Fruit fly (Drosophila melanogaster) whole organism, embryonic: ENCODE data around the gene Rbm13.
A peak's percentile ranks its signal among the peaks of the same experiment; 100 is the strongest.

Source experiments
- Adf1 ChIP-seq: fragments of 200-800 bp; sonication (Bioruptor generic); IDR thresholded peaks from 2 replicates; pipeline ENCODE4 v1.3.6; 2022; ENCODE audit warnings: missing biosample characterization, missing genetic modification characterization
- Antp ChIP-seq: fragments of 200-800 bp; sonication (Bioruptor generic); optimal IDR thresholded peaks from 3 replicates; lab custom pipeline; 2016; ENCODE audit warnings: missing biosample characterization, missing genetic modification characterization
- BEAF-32 ChIP-seq: fragments of 200-800 bp; sonication (Bioruptor generic); optimal IDR thresholded peaks from 3 replicates; lab custom pipeline; 2017; ENCODE audit warnings: missing biosample characterization, missing genetic modification characterization, mild to moderate bottlenecking, moderate library complexity, missing genetic modification reagents
- Blimp-1 ChIP-seq: fragments of 200-800 bp; sonication (Bioruptor generic); optimal IDR thresholded peaks from 3 replicates; lab custom pipeline; 2018; ENCODE audit warnings: missing biosample characterization, missing genetic modification characterization, mild to moderate bottlenecking, moderate library complexity, missing genetic modification reagents
- C15 ChIP-seq: fragments of 200-800 bp; sonication (Bioruptor generic); IDR thresholded peaks from 3 replicates; pipeline ENCODE4 v1.3.6; 2022; ENCODE audit warnings: missing biosample characterization, missing genetic modification characterization
- CG10321 ChIP-seq: fragments of 200-800 bp; sonication (Bioruptor generic); IDR thresholded peaks from 2 replicates; pipeline ENCODE4 v1.3.6; 2022; ENCODE audit warnings: missing biosample characterization, missing genetic modification characterization
- CG12071 ChIP-seq: fragments of 200-800 bp; sonication (Bioruptor generic); optimal IDR thresholded peaks from 3 replicates; lab custom pipeline; 2018; ENCODE audit warnings: missing biosample characterization, mild to moderate bottlenecking, missing genetic modification characterization
- CG12236 ChIP-seq: fragments of 200-800 bp; sonication (Bioruptor generic); optimal IDR thresholded peaks from 2 replicates; lab custom pipeline; 2016; ENCODE audit warnings: missing biosample characterization, missing genetic modification characterization
- CG1233 ChIP-seq: fragments of 200-800 bp; sonication (Bioruptor generic); optimal IDR thresholded peaks from 4 replicates; lab custom pipeline; 2018; ENCODE audit warnings: missing biosample characterization, mild to moderate bottlenecking, missing genetic modification characterization
- CG13123 ChIP-seq: fragments of 200-800 bp; sonication (Bioruptor generic); optimal IDR thresholded peaks from 2 replicates; lab custom pipeline; 2016; ENCODE audit warnings: missing biosample characterization, missing genetic modification characterization
- CG13775 ChIP-seq: fragments of 200-800 bp; sonication (Bioruptor generic); optimal IDR thresholded peaks from 3 replicates; lab custom pipeline; 2017; ENCODE audit warnings: missing biosample characterization, mild to moderate bottlenecking, missing genetic modification characterization
- CG15514 ChIP-seq: fragments of 200-800 bp; sonication (Bioruptor generic); optimal IDR thresholded peaks from 3 replicates; lab custom pipeline; 2017; ENCODE audit warnings: missing biosample characterization, missing genetic modification characterization, mild to moderate bottlenecking, moderate library complexity, missing genetic modification reagents
- CG17186 ChIP-seq: fragments of 200-800 bp; sonication (Bioruptor generic); optimal IDR thresholded peaks from 3 replicates; lab custom pipeline; 2017; ENCODE audit warnings: missing biosample characterization, missing genetic modification reagents, missing genetic modification characterization
- CG17361 ChIP-seq: fragments of 200-800 bp; sonication (Bioruptor generic); IDR thresholded peaks from 3 replicates; pipeline ENCODE4 v1.3.6; 2022; ENCODE audit warnings: missing biosample characterization, missing genetic modification characterization
- CG2202 ChIP-seq: fragments of 200-800 bp; sonication (Bioruptor generic); optimal IDR thresholded peaks from 2 replicates; lab custom pipeline; 2018; ENCODE audit warnings: missing biosample characterization, mild to moderate bottlenecking, missing genetic modification characterization
- CG34224 ChIP-seq: fragments of 200-800 bp; sonication (Bioruptor generic); IDR thresholded peaks from 3 replicates; pipeline ENCODE4 v1.3.6; 2022; ENCODE audit warnings: missing biosample characterization, missing genetic modification characterization; ENCODE audit not compliant: partially characterized antibody
- CG4617 ChIP-seq: fragments of 200-800 bp; sonication (Bioruptor generic); optimal IDR thresholded peaks from 3 replicates; lab custom pipeline; 2016; ENCODE audit warnings: missing biosample characterization, missing genetic modification characterization, borderline replicate concordance
- CG7271 ChIP-seq: fragments of 200-800 bp; sonication (Bioruptor generic); optimal IDR thresholded peaks from 2 replicates; lab custom pipeline; 2018; ENCODE audit warnings: missing biosample characterization, mild to moderate bottlenecking, missing genetic modification characterization, moderate library complexity
- CG7839 ChIP-seq: fragments of 200-800 bp; sonication (Bioruptor generic); optimal IDR thresholded peaks from 3 replicates; lab custom pipeline; 2018; ENCODE audit warnings: missing biosample characterization, mild to moderate bottlenecking, missing genetic modification characterization, moderate library complexity
- CG8478 ChIP-seq: fragments of >200 bp; optimal IDR thresholded peaks from 2 replicates; lab custom pipeline; 2018
- CTCF ChIP-seq: fragments of 200-800 bp; sonication (Bioruptor generic); optimal IDR thresholded peaks from 2 replicates; lab custom pipeline; 2017; ENCODE audit warnings: missing biosample characterization, mild to moderate bottlenecking, missing genetic modification characterization, moderate library complexity
- Dref ChIP-seq: fragments of 200-800 bp; sonication (Bioruptor generic); IDR thresholded peaks from 2 replicates; pipeline ENCODE4 v1.3.6; 2022; ENCODE audit warnings: missing biosample characterization, missing genetic modification characterization
- E2f2 ChIP-seq: fragments of 200-800 bp; sonication (Bioruptor generic); IDR thresholded peaks from 2 replicates; pipeline ENCODE4 v1.3.6; 2022; ENCODE audit warnings: missing biosample characterization, missing genetic modification characterization
- Ets97D ChIP-seq: fragments of 200-800 bp; sonication (Bioruptor generic); optimal IDR thresholded peaks from 3 replicates; lab custom pipeline; 2016; ENCODE audit warnings: missing biosample characterization, missing genetic modification characterization
- Fer1 ChIP-seq: fragments of 200-800 bp; sonication (Bioruptor generic); optimal IDR thresholded peaks from 2 replicates; lab custom pipeline; 2017; ENCODE audit warnings: missing biosample characterization, mild to moderate bottlenecking, missing genetic modification characterization
- Gug ChIP-seq: fragments of 200-800 bp; sonication (Bioruptor generic); IDR thresholded peaks from 4 replicates; pipeline ENCODE4 v1.3.6; 2022; ENCODE audit warnings: missing biosample characterization, missing genetic modification characterization
- Hand ChIP-seq: fragments of 200-800 bp; sonication (Bioruptor generic); optimal IDR thresholded peaks from 2 replicates; lab custom pipeline; 2017; ENCODE audit warnings: mild to moderate bottlenecking, missing biosample characterization, missing genetic modification reagents, missing genetic modification characterization
- HmgD ChIP-seq: fragments of 200-800 bp; sonication (Bioruptor generic); optimal IDR thresholded peaks from 3 replicates; lab custom pipeline; 2016; ENCODE audit warnings: missing biosample characterization, missing genetic modification characterization
- Nf-YB ChIP-seq: fragments of 200-800 bp; sonication (Bioruptor generic); optimal IDR thresholded peaks from 3 replicates; lab custom pipeline; 2019; ENCODE audit warnings: missing biosample characterization, mild to moderate bottlenecking, missing genetic modification characterization, moderate library complexity
- Opbp ChIP-seq: fragments of 200-800 bp; sonication (Bioruptor generic); IDR thresholded peaks from 3 replicates; pipeline ENCODE4 v1.3.6; 2022; ENCODE audit warnings: missing biosample characterization, missing genetic modification characterization; ENCODE audit not compliant: partially characterized antibody
- Optix ChIP-seq: fragments of 200-800 bp; sonication (Bioruptor generic); IDR thresholded peaks from 3 replicates; pipeline ENCODE4 v1.3.6; 2022; ENCODE audit warnings: missing biosample characterization, missing genetic modification characterization
- Taf1 ChIP-seq: fragments of 200-800 bp; sonication (Bioruptor generic); IDR thresholded peaks from 2 replicates; pipeline ENCODE4 v1.3.6; 2022; ENCODE audit warnings: missing biosample characterization, missing genetic modification characterization
- ash1 ChIP-seq: fragments of 200-800 bp; sonication (Bioruptor generic); optimal IDR thresholded peaks from 2 replicates; lab custom pipeline; 2018; ENCODE audit warnings: missing biosample characterization, mild to moderate bottlenecking, missing genetic modification characterization
- bab2 ChIP-seq: fragments of 200-800 bp; sonication (Bioruptor generic); optimal IDR thresholded peaks from 2 replicates; lab custom pipeline; 2016; ENCODE audit warnings: missing biosample characterization, missing genetic modification characterization
- bigmax ChIP-seq: fragments of 200-800 bp; sonication (Bioruptor generic); optimal IDR thresholded peaks from 2 replicates; lab custom pipeline; 2018; ENCODE audit warnings: missing biosample characterization, mild to moderate bottlenecking, missing genetic modification characterization
- corto ChIP-seq: fragments of 200-800 bp; sonication (Bioruptor generic); optimal IDR thresholded peaks from 2 replicates; lab custom pipeline; 2016; ENCODE audit warnings: missing biosample characterization, mild to moderate bottlenecking, missing genetic modification characterization, moderate library complexity
- esg ChIP-seq: fragments of 200-800 bp; sonication (Bioruptor generic); conservative IDR thresholded peaks from 2 replicates; pipeline ENCODE4 v1.3.6; 2022; ENCODE audit warnings: missing biosample characterization, missing genetic modification characterization
- eve ChIP-seq, 2 experiments: fragments of >200 bp; optimal IDR thresholded peaks; 2 replicates each; lab custom pipeline; 2017; ENCODE audit warnings: missing biosample characterization in 2 of 2, missing genetic modification characterization in 2 of 2
- fd3F ChIP-seq: fragments of 200-800 bp; sonication (Bioruptor generic); optimal IDR thresholded peaks from 2 replicates; lab custom pipeline; 2018; ENCODE audit warnings: missing biosample characterization, mild to moderate bottlenecking, missing genetic modification characterization, moderate library complexity
- gsb-n ChIP-seq: fragments of 200-800 bp; sonication (Bioruptor generic); optimal IDR thresholded peaks from 3 replicates; lab custom pipeline; 2018; ENCODE audit warnings: missing biosample characterization, mild to moderate bottlenecking, missing genetic modification characterization
- ind ChIP-seq: fragments of 200-800 bp; sonication (Bioruptor generic); optimal IDR thresholded peaks from 3 replicates; lab custom pipeline; 2016; ENCODE audit warnings: missing biosample characterization, missing genetic modification characterization
- kah ChIP-seq: fragments of 200-800 bp; sonication (Bioruptor generic); optimal IDR thresholded peaks from 2 replicates; lab custom pipeline; 2018; ENCODE audit warnings: missing biosample characterization, mild to moderate bottlenecking, missing genetic modification characterization
- nmo ChIP-seq: fragments of 200-800 bp; sonication (Bioruptor generic); optimal IDR thresholded peaks from 2 replicates; lab custom pipeline; 2018; ENCODE audit warnings: missing biosample characterization, mild to moderate bottlenecking, missing genetic modification characterization, moderate library complexity
- repo ChIP-seq: fragments of 200-800 bp; sonication (Bioruptor generic); optimal IDR thresholded peaks from 2 replicates; lab custom pipeline; 2016; ENCODE audit warnings: missing biosample characterization, missing genetic modification characterization
- shn ChIP-seq: fragments of 200-800 bp; sonication (Bioruptor generic); optimal IDR thresholded peaks from 3 replicates; lab custom pipeline; 2016; ENCODE audit warnings: missing biosample characterization, missing genetic modification characterization
- slbo ChIP-seq: fragments of 200-800 bp; sonication (Bioruptor generic); IDR thresholded peaks from 2 replicates; pipeline ENCODE4 v1.3.6; 2022; ENCODE audit warnings: missing biosample characterization, missing genetic modification characterization
- slp2 ChIP-seq: fragments of 200-800 bp; sonication (Bioruptor generic); optimal IDR thresholded peaks from 2 replicates; lab custom pipeline; 2016; ENCODE audit warnings: missing biosample characterization, missing genetic modification characterization
- trem ChIP-seq: fragments of 200-800 bp; optimal IDR thresholded peaks from 3 replicates; lab custom pipeline; 2019; ENCODE audit warnings: missing biosample characterization, mild to moderate bottlenecking, missing genetic modification characterization, moderate library complexity
- twi ChIP-seq: fragments of 200-800 bp; optimal IDR thresholded peaks from 2 replicates; lab custom pipeline; 2019; ENCODE audit warnings: missing biosample characterization, mild to moderate bottlenecking, missing genetic modification characterization, moderate library complexity
- vvl ChIP-seq: fragments of 200-800 bp; sonication (Bioruptor generic); IDR thresholded peaks from 2 replicates; pipeline ENCODE4 v1.3.6; 2022; ENCODE audit warnings: missing biosample characterization, missing genetic modification characterization
- wdn ChIP-seq: fragments of 200-800 bp; sonication (Bioruptor generic); IDR thresholded peaks from 2 replicates; pipeline ENCODE4 v1.3.6; 2022; ENCODE audit warnings: missing biosample characterization, missing genetic modification characterization
- yki ChIP-seq: fragments of >200 bp; optimal IDR thresholded peaks from 3 replicates; lab custom pipeline; 2018

The Rbm13 gene

DNA sequence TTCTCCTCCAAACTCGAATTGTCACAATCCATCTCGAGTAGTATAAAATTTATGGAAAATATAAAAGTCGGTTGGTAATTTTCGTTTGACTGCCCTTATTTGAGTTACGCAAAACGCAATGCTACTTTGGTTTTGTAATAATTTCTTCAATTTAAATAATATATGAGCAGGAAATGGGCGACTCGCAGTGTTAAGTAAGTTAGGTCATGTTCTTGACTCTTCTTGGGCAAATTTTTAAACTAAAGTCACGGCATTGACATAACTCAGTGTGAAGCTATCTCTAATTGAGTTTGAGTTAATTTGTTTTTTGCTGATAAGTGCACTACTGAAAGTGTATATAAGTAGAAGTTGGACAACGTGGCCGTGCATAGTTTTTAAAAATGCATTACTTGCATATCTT, 22.1 kb downstream of the Rbm13 start, which contains the start of the genes CG12661 and CG43255:
Gene CG12661 (minus strand): TSS at position 101 of the 400 bp plus-strand sequence.
Gene CG43255 (plus strand): TSS at position 374 of the 400 bp plus-strand sequence.
- TF ChIP-seq fd3F, result no peak
- TF ChIP-seq CG17361 (GFP tag; lab: Robert Waterston, UW), result no peak
- no peak for TF ChIP-seq CG15514 (GFP tag; lab: Kevin White, UChicago)
- no peak for TF ChIP-seq slp2 (GFP tag; lab: Kevin White, UChicago)
- TF ChIP-seq CG7271 (tag; lab: Kevin White, UChicago), result no peak
- no peak for TF ChIP-seq C15 (GFP tag; lab: Robert Waterston, UW)
- TF ChIP-seq E2f2 (GFP tag; lab: Robert Waterston, UW), result no peak
- TF ChIP-seq Opbp, result no peak
- no peak for TF ChIP-seq Gug (GFP tag; lab: Robert Waterston, UW)
- no peak for TF ChIP-seq Hand (GFP tag; lab: Kevin White, UChicago)
- TF ChIP-seq Optix, result no peak
- no peak for TF ChIP-seq ash1
- TF ChIP-seq esg, result no peak
- no peak for TF ChIP-seq Ets97D (GFP tag; lab: Kevin White, UChicago)
- no peak for TF ChIP-seq yki (lab: Kevin White, UChicago)
- no peak for TF ChIP-seq vvl (GFP tag; lab: Robert Waterston, UW)
- TF ChIP-seq, all 482 proteins: peak for 0

DNA sequence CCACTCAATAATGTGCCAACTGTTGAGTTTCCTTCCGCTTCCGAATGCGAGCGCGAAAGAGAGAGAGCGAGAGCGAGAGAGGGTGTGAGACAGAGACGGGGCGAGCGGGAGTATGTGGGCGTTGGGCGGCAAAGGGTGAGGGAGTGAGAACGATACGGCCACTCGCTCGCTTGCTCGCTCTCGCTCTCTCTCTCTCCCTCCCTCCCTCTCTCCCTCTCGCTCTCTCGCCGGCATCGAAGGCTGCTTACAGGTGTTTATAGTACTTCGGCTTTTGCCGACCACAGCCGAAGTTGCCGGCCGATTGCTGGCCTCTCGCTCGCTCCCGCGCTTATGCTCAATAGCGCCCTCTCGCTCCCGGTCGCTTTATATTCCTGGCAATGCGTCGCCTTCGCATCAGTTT, 23.3 kb downstream of the Rbm13 start:
- peak; percentile 14 for TF ChIP-seq Fer1 (GFP tag; lab: Kevin White, UChicago)
- TF ChIP-seq CG2202 (tag; lab: Kevin White, UChicago), result no peak
- TF ChIP-seq trem (tag; lab: Kevin White, UChicago), result no peak
- no peak for TF ChIP-seq CTCF
- peak; percentile 32; the same call in 1 of the 2 replicates for TF ChIP-seq slbo (GFP tag; lab: Robert Waterston, UW)
- TF ChIP-seq Adf1 (GFP tag; lab: Robert Waterston, UW), result 0 out of 2 replicates have a peak, but pooled peaks have one; percentile 27
- TF ChIP-seq HmgD (GFP tag; lab: Kevin White, UChicago), result peak; percentile 23
- TF ChIP-seq Nf-YB, result peak; percentile 46
- TF ChIP-seq CG13775 (GFP tag; lab: Kevin White, UChicago), result no peak
- TF ChIP-seq repo (GFP tag; lab: Kevin White, UChicago), result no peak
- no peak for TF ChIP-seq gsb-n (tag; lab: Kevin White, UChicago)
- no peak for TF ChIP-seq wdn (GFP tag; lab: Robert Waterston, UW)
- TF ChIP-seq CG34224, result 0 out of 3 replicates have a peak, but pooled peaks have one; percentile 17
- TF ChIP-seq bigmax (GFP tag; lab: Kevin White, UChicago), result no peak
- no peak for TF ChIP-seq CG7839 (tag; lab: Kevin White, UChicago)
- peak; percentile 75 for TF ChIP-seq CG10321 (GFP tag; lab: Robert Waterston, UW)
- TF ChIP-seq corto, result no peak
- no peak for TF ChIP-seq shn (GFP tag; lab: Kevin White, UChicago)
- no peak for TF ChIP-seq Dref
- TF ChIP-seq esg, result no peak
- TF ChIP-seq twi (tag; lab: Kevin White, UChicago), result no peak
- no peak for TF ChIP-seq CG12236 (GFP tag; lab: Kevin White, UChicago)
- no peak for TF ChIP-seq eve (GFP tag; optimal IDR thresholded peaks at IDR 0.05; lab: Kevin White, UChicago)
- peak; percentile 89 for TF ChIP-seq CG8478 (lab: Kevin White, UChicago)
- no peak for TF ChIP-seq BEAF-32 (GFP tag; lab: Kevin White, UChicago)
- peak; percentile 4 for TF ChIP-seq Antp
- no peak for TF ChIP-seq CG17186 (GFP tag; lab: Kevin White, UChicago)
- TF ChIP-seq CG1233 (GFP tag; lab: Kevin White, UChicago), result no peak
- 0 out of 2 replicates have a peak, but pooled peaks have one; percentile 6 for TF ChIP-seq Taf1 (GFP tag; lab: Robert Waterston, UW)
- no peak for TF ChIP-seq CG12071
- TF ChIP-seq ind (GFP tag; lab: Kevin White, UChicago), result no peak
- TF ChIP-seq bab2 (GFP tag; lab: Kevin White, UChicago), result no peak
- peak; percentile 92 for TF ChIP-seq kah
- no peak for TF ChIP-seq CG4617 (GFP tag; lab: Kevin White, UChicago)
- no peak for TF ChIP-seq Blimp-1
- TF ChIP-seq CG13123 (GFP tag; lab: Kevin White, UChicago), result no peak
- peak; percentile 1 for TF ChIP-seq nmo (GFP tag; lab: Kevin White, UChicago)
